Worm (Caenorhabditis elegans): ENCODE results near the gene Y50D7A.3.
"Not testable (repeated sequence)": the region's sequence is repeated elsewhere in the genome, so short reads cannot be mapped to it uniquely, and the experiment has no call there.

DNA sequence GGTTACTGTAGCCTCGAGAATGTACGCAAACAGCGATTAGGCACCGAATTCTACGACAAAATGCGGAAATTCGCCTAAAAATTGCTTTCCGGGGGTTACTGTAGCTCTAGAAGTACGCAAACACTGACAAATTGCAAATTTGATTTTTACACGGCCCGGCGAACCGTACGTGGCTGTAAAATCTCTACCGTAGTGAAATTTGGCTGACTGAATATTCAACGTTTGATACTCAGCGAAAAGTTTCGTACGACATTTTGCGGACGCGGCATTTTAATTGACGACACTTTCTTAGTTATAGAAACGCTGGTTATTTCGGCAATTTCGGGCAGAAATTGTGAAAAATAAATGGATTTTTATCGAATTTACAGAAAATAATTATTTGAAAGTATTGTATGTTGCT lies 15.2 kb downstream of the Y50D7A.3 start:
- not testable (repeated sequence) for TF ChIP-seq ceh-40 (GFP tag; IDR thresholded peaks at IDR 0.05); pha-4 (tag; optimal IDR thresholded peaks at IDR 0.05)
